Fruit fly (Drosophila melanogaster) whole organism, embryonic: Measurements from ENCODE around the gene CG42656.
A peak's percentile ranks its signal among the peaks of the same experiment; 100 is the strongest.

Experiments used
- Abd-B ChIP-seq: fragments of 200-800 bp; sonication (Bioruptor generic); optimal IDR thresholded peaks from 2 replicates; lab custom pipeline; 2018; ENCODE audit warnings: missing biosample characterization, mild to moderate bottlenecking, missing genetic modification characterization, moderate library complexity
- Atf3 ChIP-seq: fragments of 200-800 bp; sonication (Bioruptor generic); optimal IDR thresholded peaks from 3 replicates; lab custom pipeline; 2016; ENCODE audit warnings: missing biosample characterization, missing genetic modification characterization
- CG10274 ChIP-seq: fragments of 200-800 bp; sonication (Bioruptor generic); optimal IDR thresholded peaks from 3 replicates; lab custom pipeline; 2017; ENCODE audit warnings: missing biosample characterization, mild to moderate bottlenecking, missing genetic modification characterization
- CG11085 ChIP-seq: fragments of 200-800 bp; sonication (Bioruptor generic); IDR thresholded peaks from 2 replicates; pipeline ENCODE4 v1.3.6; 2022; ENCODE audit warnings: missing biosample characterization, missing genetic modification characterization
- CG12219 ChIP-seq: fragments of 200-800 bp; sonication (Bioruptor generic); optimal IDR thresholded peaks from 3 replicates; lab custom pipeline; 2018; ENCODE audit warnings: missing biosample characterization, mild to moderate bottlenecking, missing genetic modification characterization
- CG14050 ChIP-seq: fragments of 200-800 bp; sonication (Bioruptor generic); IDR thresholded peaks from 3 replicates; pipeline ENCODE4 v1.3.6; 2022; ENCODE audit warnings: missing biosample characterization, missing genetic modification characterization
- CG14965 ChIP-seq: fragments of 200-800 bp; sonication (Bioruptor generic); optimal IDR thresholded peaks from 2 replicates; lab custom pipeline; 2016; ENCODE audit warnings: missing biosample characterization, missing genetic modification characterization, borderline replicate concordance
- CG18011 ChIP-seq: fragments of 200-800 bp; sonication (Bioruptor generic); optimal IDR thresholded peaks from 2 replicates; lab custom pipeline; 2017; ENCODE audit warnings: missing biosample characterization, missing genetic modification characterization, mild to moderate bottlenecking, moderate library complexity, missing genotype
- CG1832 ChIP-seq: fragments of 200-800 bp; sonication (Bioruptor generic); optimal IDR thresholded peaks from 2 replicates; lab custom pipeline; 2017; ENCODE audit warnings: missing biosample characterization, mild to moderate bottlenecking, missing genetic modification characterization, inconsistent platforms
- CG18619 ChIP-seq: fragments of 200-800 bp; sonication (Bioruptor generic); optimal IDR thresholded peaks from 3 replicates; lab custom pipeline; 2017; ENCODE audit warnings: missing biosample characterization, mild to moderate bottlenecking, missing genetic modification characterization
- CG18764 ChIP-seq: fragments of 200-800 bp; sonication (Bioruptor generic); optimal IDR thresholded peaks from 3 replicates; lab custom pipeline; 2016; ENCODE audit warnings: missing biosample characterization, missing genetic modification characterization
- CG2678 ChIP-seq: fragments of 200-800 bp; sonication (Bioruptor generic); optimal IDR thresholded peaks from 3 replicates; lab custom pipeline; 2019; ENCODE audit warnings: missing biosample characterization, mild to moderate bottlenecking, missing genetic modification characterization, moderate library complexity
- CG2712 ChIP-seq: fragments of 200-800 bp; optimal IDR thresholded peaks from 3 replicates; lab custom pipeline; 2019; ENCODE audit warnings: missing biosample characterization, mild to moderate bottlenecking, missing genetic modification characterization, moderate library complexity
- CG3281 ChIP-seq: fragments of 200-800 bp; sonication (Bioruptor generic); optimal IDR thresholded peaks from 3 replicates; lab custom pipeline; 2017; ENCODE audit warnings: missing biosample characterization, mild to moderate bottlenecking, missing genetic modification characterization
- CG3847 ChIP-seq: fragments of 200-800 bp; sonication (Bioruptor generic); IDR thresholded peaks from 2 replicates; pipeline ENCODE4 v1.3.6; 2022; ENCODE audit warnings: missing biosample characterization, missing genetic modification characterization
- CG4707 ChIP-seq: fragments of 200-800 bp; sonication (Bioruptor generic); optimal IDR thresholded peaks from 2 replicates; lab custom pipeline; 2018; ENCODE audit warnings: missing biosample characterization, mild to moderate bottlenecking, missing genetic modification characterization, moderate library complexity
- CG4854 ChIP-seq: fragments of 200-800 bp; sonication (Bioruptor generic); optimal IDR thresholded peaks from 2 replicates; lab custom pipeline; 2016; ENCODE audit warnings: missing biosample characterization, missing genetic modification characterization, inconsistent platforms
- CG6765 ChIP-seq: fragments of 200-800 bp; sonication (Bioruptor generic); optimal IDR thresholded peaks from 3 replicates; lab custom pipeline; 2017; ENCODE audit warnings: missing biosample characterization, mild to moderate bottlenecking, missing genetic modification characterization
- CG7839 ChIP-seq: fragments of 200-800 bp; sonication (Bioruptor generic); optimal IDR thresholded peaks from 3 replicates; lab custom pipeline; 2018; ENCODE audit warnings: missing biosample characterization, mild to moderate bottlenecking, missing genetic modification characterization, moderate library complexity
- CG7987 ChIP-seq: fragments of 200-800 bp; sonication (Bioruptor generic); optimal IDR thresholded peaks from 2 replicates; lab custom pipeline; 2018; ENCODE audit warnings: missing biosample characterization, mild to moderate bottlenecking, missing genetic modification characterization, moderate library complexity
- CG8290 ChIP-seq, 3 experiments: fragments of 200-800 bp; sonication (Bioruptor generic); optimal IDR thresholded peaks; 2 replicates each; lab custom pipeline; 2016 to 2019; ENCODE audit warnings: missing biosample characterization in 3 of 3, missing genetic modification characterization in 3 of 3, mild to moderate bottlenecking in 2 of 3, moderate library complexity in 1 of 3
- CG9817 ChIP-seq: fragments of 200-800 bp; sonication (Bioruptor generic); optimal IDR thresholded peaks from 2 replicates; lab custom pipeline; 2018; ENCODE audit warnings: missing biosample characterization, mild to moderate bottlenecking, missing genetic modification characterization, moderate library complexity
- Drgx ChIP-seq: fragments of 200-800 bp; sonication (Bioruptor generic); IDR thresholded peaks from 2 replicates; pipeline ENCODE4 v1.3.6; 2022; ENCODE audit warnings: missing biosample characterization, missing genetic modification characterization
- HLH54F ChIP-seq: fragments of 200-800 bp; sonication (Bioruptor generic); optimal IDR thresholded peaks from 3 replicates; lab custom pipeline; 2016; ENCODE audit warnings: missing biosample characterization, missing genetic modification characterization
- Hey ChIP-seq: fragments of 200-800 bp; sonication (Bioruptor generic); optimal IDR thresholded peaks from 3 replicates; lab custom pipeline; 2018; ENCODE audit warnings: missing biosample characterization, mild to moderate bottlenecking, missing genetic modification characterization
- Hr39 ChIP-seq: fragments of >200 bp; optimal IDR thresholded peaks from 2 replicates; lab custom pipeline; 2017
- Kr ChIP-seq: fragments of 200-800 bp; sonication (Bioruptor generic); optimal IDR thresholded peaks from 2 replicates; lab custom pipeline; 2017; ENCODE audit warnings: missing biosample characterization, mild to moderate bottlenecking, missing genetic modification characterization
- Lim3 ChIP-seq: fragments of 200-800 bp; sonication (Bioruptor generic); IDR thresholded peaks from 2 replicates; pipeline ENCODE4 v1.3.6; 2022; ENCODE audit warnings: missing biosample characterization, missing genetic modification characterization
- PHDP ChIP-seq: fragments of 200-800 bp; sonication (Bioruptor generic); optimal IDR thresholded peaks from 3 replicates; lab custom pipeline; 2018; ENCODE audit warnings: missing biosample characterization, mild to moderate bottlenecking, missing genetic modification characterization, moderate library complexity
- Poxn ChIP-seq: fragments of 200-800 bp; sonication (Bioruptor generic); IDR thresholded peaks from 2 replicates; pipeline ENCODE4 v1.3.6; 2022; ENCODE audit warnings: missing biosample characterization, missing genetic modification characterization
- Sin3A ChIP-seq: fragments of >200 bp; optimal IDR thresholded peaks from 2 replicates; lab custom pipeline; 2018
- al ChIP-seq: fragments of 200-800 bp; sonication (Bioruptor generic); IDR thresholded peaks from 2 replicates; pipeline ENCODE4 v1.3.6; 2022; ENCODE audit warnings: missing biosample characterization, missing genetic modification characterization
- az2 ChIP-seq: fragments of 200-800 bp; sonication (Bioruptor generic); optimal IDR thresholded peaks from 3 replicates; lab custom pipeline; 2016; ENCODE audit warnings: missing biosample characterization, missing genetic modification characterization
- chinmo ChIP-seq: fragments of 200-800 bp; sonication (Bioruptor generic); IDR thresholded peaks from 4 replicates; pipeline ENCODE4 v1.3.6; 2022; ENCODE audit warnings: missing biosample characterization, missing genetic modification characterization; ENCODE audit not compliant: partially characterized antibody
- corto ChIP-seq: fragments of 200-800 bp; sonication (Bioruptor generic); optimal IDR thresholded peaks from 2 replicates; lab custom pipeline; 2016; ENCODE audit warnings: missing biosample characterization, mild to moderate bottlenecking, missing genetic modification characterization, moderate library complexity
- croc ChIP-seq: fragments of 200-800 bp; sonication (Bioruptor generic); conservative IDR thresholded peaks from 3 replicates; pipeline ENCODE4 v1.3.6; 2022; ENCODE audit warnings: missing biosample characterization, missing genetic modification characterization
- crol ChIP-seq: fragments of 200-800 bp; sonication (Bioruptor generic); IDR thresholded peaks from 2 replicates; pipeline ENCODE4 v1.3.6; 2022; ENCODE audit warnings: missing biosample characterization, missing genetic modification characterization
- dan ChIP-seq: fragments of 200-800 bp; sonication (Bioruptor generic); IDR thresholded peaks from 2 replicates; pipeline ENCODE4 v1.3.6; 2022; ENCODE audit warnings: missing biosample characterization, missing genetic modification characterization
- dmrt99B ChIP-seq: fragments of 200-800 bp; sonication (Bioruptor generic); optimal IDR thresholded peaks from 2 replicates; lab custom pipeline; 2018; ENCODE audit warnings: missing biosample characterization, mild to moderate bottlenecking, missing genetic modification characterization, moderate library complexity
- esg ChIP-seq: fragments of 200-800 bp; sonication (Bioruptor generic); conservative IDR thresholded peaks from 2 replicates; pipeline ENCODE4 v1.3.6; 2022; ENCODE audit warnings: missing biosample characterization, missing genetic modification characterization
- inv ChIP-seq: fragments of 200-800 bp; sonication (Bioruptor generic); IDR thresholded peaks from 2 replicates; pipeline ENCODE4 v1.3.6; 2022; ENCODE audit warnings: missing biosample characterization, missing genetic modification characterization; ENCODE audit not compliant: partially characterized antibody
- lbe ChIP-seq: fragments of 200-800 bp; sonication (Bioruptor generic); optimal IDR thresholded peaks from 2 replicates; lab custom pipeline; 2016; ENCODE audit warnings: missing biosample characterization, mild to moderate bottlenecking, missing genetic modification characterization
- onecut ChIP-seq: fragments of 200-800 bp; sonication (Bioruptor generic); IDR thresholded peaks from 2 replicates; pipeline ENCODE4 v1.3.6; 2022; ENCODE audit warnings: missing biosample characterization, missing genetic modification characterization
- pb ChIP-seq: fragments of 200-800 bp; sonication (Bioruptor generic); optimal IDR thresholded peaks from 3 replicates; lab custom pipeline; 2016; ENCODE audit warnings: missing biosample characterization, missing genetic modification characterization
- pnt ChIP-seq: fragments of 200-800 bp; sonication (Bioruptor generic); optimal IDR thresholded peaks from 3 replicates; lab custom pipeline; 2016; ENCODE audit warnings: missing biosample characterization, missing genetic modification characterization
- pros ChIP-seq: fragments of 200-800 bp; sonication (Bioruptor generic); optimal IDR thresholded peaks from 3 replicates; lab custom pipeline; 2019; ENCODE audit warnings: missing biosample characterization, mild to moderate bottlenecking, missing genetic modification characterization, moderate library complexity
- sna ChIP-seq: fragments of 200-800 bp; sonication (Bioruptor generic); IDR thresholded peaks from 2 replicates; pipeline ENCODE4 v1.3.6; 2022; ENCODE audit warnings: missing biosample characterization, missing genetic modification characterization; ENCODE audit not compliant: partially characterized antibody
- ssp ChIP-seq: fragments of 200-800 bp; sonication (Bioruptor generic); IDR thresholded peaks from 2 replicates; pipeline ENCODE4 v1.3.6; 2022; ENCODE audit warnings: missing biosample characterization, missing genetic modification characterization
- tx ChIP-seq: fragments of 200-800 bp; sonication (Bioruptor generic); optimal IDR thresholded peaks from 2 replicates; lab custom pipeline; 2016; ENCODE audit warnings: missing biosample characterization, missing genetic modification characterization
- unc-4 ChIP-seq: fragments of 200-800 bp; sonication (Bioruptor generic); IDR thresholded peaks from 2 replicates; pipeline ENCODE4 v1.3.6; 2022; ENCODE audit warnings: missing biosample characterization, missing genetic modification characterization; ENCODE audit not compliant: partially characterized antibody
- unpg ChIP-seq: fragments of 200-800 bp; sonication (Bioruptor generic); optimal IDR thresholded peaks from 3 replicates; lab custom pipeline; 2018; ENCODE audit warnings: missing biosample characterization, mild to moderate bottlenecking, missing genetic modification characterization, moderate library complexity
- zen2 ChIP-seq: fragments of 200-800 bp; sonication (Bioruptor generic); IDR thresholded peaks from 3 replicates; pipeline ENCODE4 v1.3.6; 2022; ENCODE audit warnings: missing biosample characterization, missing genetic modification characterization; ENCODE audit not compliant: partially characterized antibody

Gene CG42656

dm6 chr3R:7528677-7529076 is 35.6 kb upstream of the CG42656 start, which contains the start of gene alpha-Est6:
Gene alpha-Est6 (minus strand): TSS chr3R:7528777.
- TF ChIP-seq CG18764 (GFP tag; lab: Kevin White, UChicago) = no peak
- no peak for TF ChIP-seq Hey (tag; lab: Kevin White, UChicago)
- no peak for TF ChIP-seq Drgx
- no peak for TF ChIP-seq az2
- TF ChIP-seq ssp (GFP tag; lab: Robert Waterston, UW) = no peak
- no peak for TF ChIP-seq CG1832 (GFP tag; lab: Kevin White, UChicago)
- no peak for TF ChIP-seq CG18619
- no peak for TF ChIP-seq Poxn
- TF ChIP-seq onecut (GFP tag; lab: Robert Waterston, UW) = no peak
- no peak for TF ChIP-seq esg (GFP tag; lab: Robert Waterston, UW)
- no peak for TF ChIP-seq dmrt99B (tag; lab: Kevin White, UChicago)
- no peak for TF ChIP-seq croc
- TF ChIP-seq pb (GFP tag; lab: Kevin White, UChicago) = no peak
- no peak for TF ChIP-seq Abd-B (GFP tag; lab: Kevin White, UChicago)
- no peak for TF ChIP-seq Kr (GFP tag; lab: Kevin White, UChicago)
- TF ChIP-seq tx = no peak
- TF ChIP-seq CG12219 = no peak
- TF ChIP-seq pnt (GFP tag; lab: Kevin White, UChicago) = no peak

dm6 chr3R:7524160-7524559 is 31.1 kb upstream of the CG42656 start:
- TF ChIP-seq HLH54F (GFP tag; lab: Kevin White, UChicago) (no peak), CG4707 (GFP tag; lab: Kevin White, UChicago) (no peak), corto (GFP tag; lab: Kevin White, UChicago) (no peak), CG14050 (GFP tag; lab: Robert Waterston, UW) (no peak), dan (GFP tag; lab: Robert Waterston, UW) (no peak), pros (GFP tag; lab: Kevin White, UChicago) (no peak), Hr39 (lab: Kevin White, UChicago) (no peak), crol (GFP tag; lab: Robert Waterston, UW) (no peak), CG7987 (GFP tag; lab: Kevin White, UChicago) (no peak), CG11085 (GFP tag; lab: Robert Waterston, UW) (no peak), CG2678 (tag; lab: Kevin White, UChicago) (peak; percentile 33), al (GFP tag; lab: Robert Waterston, UW) (no peak), CG4854 (GFP tag; lab: Kevin White, UChicago) (no peak), Lim3 (GFP tag; lab: Robert Waterston, UW) (no peak), CG3847 (GFP tag; lab: Robert Waterston, UW) (no peak), CG18011 (GFP tag; lab: Kevin White, UChicago) (no peak), unc-4 (GFP tag; lab: Robert Waterston, UW) (no peak), CG3281 (GFP tag; lab: Kevin White, UChicago) (peak; percentile 66), unpg (peak; percentile 18), sna (GFP tag; lab: Robert Waterston, UW) (no peak), chinmo (0 out of 4 replicates have a peak, but pooled peaks have one; percentile 11), PHDP (tag; lab: Kevin White, UChicago) (peak; percentile 33), lbe (GFP tag; lab: Kevin White, UChicago) (no peak), CG8290 (GFP tag; optimal IDR thresholded peaks at IDR 0.05; lab: Kevin White, UChicago) (no peak), CG8290 (tag; optimal IDR thresholded peaks at IDR 0.05; lab: Kevin White, UChicago) (no peak), CG14965 (GFP tag; lab: Kevin White, UChicago) (no peak), Sin3A (lab: Kevin White, UChicago) (no peak), zen2 (GFP tag; lab: Robert Waterston, UW) (no peak), CG6765 (GFP tag; lab: Kevin White, UChicago) (no peak), CG10274 (no peak), Atf3 (GFP tag; lab: Kevin White, UChicago) (no peak), CG2712 (tag; lab: Kevin White, UChicago) (no peak), CG9817 (tag; lab: Kevin White, UChicago) (no peak), CG7839 (tag; lab: Kevin White, UChicago) (no peak), inv (GFP tag; lab: Robert Waterston, UW) (no peak)
